Worm (Caenorhabditis elegans) whole organism, young adult: ENCODE data around the gene C31H2.4.

ENCODE experiments used
- C17E4.6 ChIP-seq: fragments of 200-800 bp; sonication (Bioruptor generic); IDR thresholded peaks from 2 replicates; pipeline ENCODE4 v1.3.6; 2022; ENCODE audit warnings: missing genetic modification reagents, missing genetic modification characterization, missing compliant biosample characterization
- F10E7.11 ChIP-seq: sonication (generic microtip); optimal IDR thresholded peaks from 2 replicates; lab custom pipeline; 2017; ENCODE audit warnings: mild to moderate bottlenecking, missing genetic modification characterization, moderate library complexity, missing compliant biosample characterization
- F23B12.7 ChIP-seq: sonication (generic microtip); optimal IDR thresholded peaks from 2 replicates; lab custom pipeline; 2017; ENCODE audit warnings: missing genetic modification characterization, mild to moderate bottlenecking, missing compliant biosample characterization, antibody characterized with exemption, moderate library complexity; ENCODE audit not compliant: insufficient read depth
- F39B2.1 ChIP-seq: fragments of 200-800 bp; sonication (Bioruptor generic); IDR thresholded peaks from 2 replicates; pipeline ENCODE4 v1.3.6; 2022; ENCODE audit warnings: missing genetic modification reagents, missing genetic modification characterization, missing compliant biosample characterization
- F57A8.1 ChIP-seq: fragments of 200-800 bp; sonication (Bioruptor generic); optimal IDR thresholded peaks from 2 replicates; lab custom pipeline; 2018; ENCODE audit warnings: mild to moderate bottlenecking, missing genetic modification characterization, moderate library complexity, missing compliant biosample characterization
- K11D2.4 ChIP-seq: fragments of 200-800 bp; sonication (Bioruptor generic); IDR thresholded peaks from 2 replicates; pipeline ENCODE4 v1.3.6; 2022; ENCODE audit warnings: missing genetic modification reagents, missing genetic modification characterization, missing compliant biosample characterization
- K12H6.12 ChIP-seq: fragments of 200-800 bp; sonication (Bioruptor generic); optimal IDR thresholded peaks from 2 replicates; lab custom pipeline; 2018; ENCODE audit warnings: mild to moderate bottlenecking, missing genetic modification characterization, missing compliant biosample characterization
- T07F8.4 ChIP-seq: sonication (generic microtip); optimal IDR thresholded peaks from 2 replicates; lab custom pipeline; 2016; ENCODE audit warnings: mild to moderate bottlenecking, missing genetic modification characterization, moderate library complexity, missing compliant biosample characterization
- Y95B8A.8 ChIP-seq: fragments of 200-800 bp; sonication (Bioruptor generic); IDR thresholded peaks from 2 replicates; pipeline ENCODE4 v1.3.6; 2022; ENCODE audit warnings: missing genetic modification reagents, missing genetic modification characterization, missing compliant biosample characterization
- ZK185.1 ChIP-seq: sonication (generic microtip); optimal IDR thresholded peaks from 2 replicates; lab custom pipeline; 2016; ENCODE audit warnings: mild to moderate bottlenecking, missing genetic modification characterization, missing compliant biosample characterization; ENCODE audit not compliant: poor library complexity, severe bottlenecking
- aptf-2 ChIP-seq: fragments of 200-800 bp; sonication (Bioruptor generic); conservative IDR thresholded peaks from 2 replicates; pipeline ENCODE4 v1.3.6; 2022; ENCODE audit warnings: missing genetic modification reagents, missing genetic modification characterization, missing compliant biosample characterization
- attf-3 ChIP-seq: fragments of 200-800 bp; sonication (Bioruptor generic); conservative IDR thresholded peaks from 2 replicates; pipeline ENCODE4 v1.3.6; 2022; ENCODE audit warnings: missing genetic modification reagents, missing genetic modification characterization, missing compliant biosample characterization
- ccch-3 ChIP-seq: fragments of 200-800 bp; sonication (Bioruptor generic); optimal IDR thresholded peaks from 2 replicates; lab custom pipeline; 2018; ENCODE audit warnings: mild to moderate bottlenecking, missing genetic modification characterization, missing compliant biosample characterization
- cebp-2 ChIP-seq: fragments of 200-800 bp; sonication (Bioruptor generic); IDR thresholded peaks from 2 replicates; pipeline ENCODE4 v1.3.6; 2022; ENCODE audit warnings: missing genetic modification characterization, missing compliant biosample characterization
- ceh-100 ChIP-seq: fragments of 200-800 bp; sonication (Bioruptor generic); IDR thresholded peaks from 2 replicates; pipeline ENCODE4 v1.3.6; 2022; ENCODE audit warnings: missing genetic modification reagents, missing genetic modification characterization, missing compliant biosample characterization
- ceh-79 ChIP-seq: sonication (generic microtip); optimal IDR thresholded peaks from 2 replicates; lab custom pipeline; 2017; ENCODE audit warnings: mild to moderate bottlenecking, missing genetic modification characterization, missing compliant biosample characterization
- ceh-91 ChIP-seq: fragments of 200-800 bp; sonication (Bioruptor generic); IDR thresholded peaks from 2 replicates; pipeline ENCODE4 v1.3.6; 2022; ENCODE audit warnings: missing genetic modification reagents, missing genetic modification characterization, missing compliant biosample characterization
- die-1 ChIP-seq: sonication (generic microtip); optimal IDR thresholded peaks from 2 replicates; lab custom pipeline; 2016; ENCODE audit warnings: missing genotype, mild to moderate bottlenecking, missing genetic modification characterization, missing compliant biosample characterization
- egl-18 ChIP-seq: fragments of 200-800 bp; sonication (Bioruptor generic); IDR thresholded peaks from 2 replicates; pipeline ENCODE4 v1.3.6; 2022; ENCODE audit warnings: missing genetic modification reagents, missing genetic modification characterization, missing compliant biosample characterization
- egl-44 ChIP-seq: fragments of 200-800 bp; sonication (Bioruptor generic); IDR thresholded peaks from 2 replicates; pipeline ENCODE4 v1.3.6; 2022; ENCODE audit warnings: missing genetic modification reagents, missing genetic modification characterization, missing compliant biosample characterization
- ets-4 ChIP-seq: fragments of 200-800 bp; sonication (Bioruptor generic); optimal IDR thresholded peaks from 2 replicates; lab custom pipeline; 2018; ENCODE audit warnings: mild to moderate bottlenecking, missing genetic modification characterization, missing compliant biosample characterization
- gei-17 ChIP-seq: fragments of 200-800 bp; sonication (Bioruptor generic); optimal IDR thresholded peaks from 2 replicates; lab custom pipeline; 2018; ENCODE audit warnings: mild to moderate bottlenecking, missing genetic modification characterization, missing compliant biosample characterization
- hlh-12 ChIP-seq: sonication (generic microtip); optimal IDR thresholded peaks from 2 replicates; lab custom pipeline; 2016; ENCODE audit warnings: missing genetic modification characterization, missing compliant biosample characterization
- hmg-1.2 ChIP-seq: fragments of 200-800 bp; sonication (Bioruptor generic); IDR thresholded peaks from 2 replicates; pipeline ENCODE4 v1.3.6; 2022; ENCODE audit warnings: missing genetic modification reagents, missing genetic modification characterization, missing compliant biosample characterization
- hmg-20 ChIP-seq: fragments of 200-800 bp; sonication (Bioruptor generic); IDR thresholded peaks from 2 replicates; pipeline ENCODE4 v1.3.6; 2022; ENCODE audit warnings: missing genetic modification reagents, missing genetic modification characterization, missing compliant biosample characterization
- hrde-1 ChIP-seq: sonication (generic microtip); optimal IDR thresholded peaks from 2 replicates; lab custom pipeline; 2016; ENCODE audit warnings: missing genetic modification characterization, mild to moderate bottlenecking, missing compliant biosample characterization, moderate library complexity, missing genotype, missing genetic modification reagents, borderline replicate concordance
- let-607 ChIP-seq, 2 experiments: fragments of 200-800 bp in 1 of 2; sonication (Bioruptor generic) in 1 of 2; sonication (generic microtip) in 1 of 2; optimal IDR thresholded peaks; 2 replicates each; lab custom pipeline; 2016 to 2018; ENCODE audit warnings: mild to moderate bottlenecking in 2 of 2, missing compliant biosample characterization in 2 of 2, missing genetic modification characterization in 2 of 2, moderate library complexity in 2 of 2, missing genotype in 1 of 2
- lin-40 ChIP-seq: sonication (generic microtip); optimal IDR thresholded peaks from 2 replicates; lab custom pipeline; 2016; ENCODE audit warnings: missing genetic modification characterization, mild to moderate bottlenecking, missing compliant biosample characterization, missing genotype, missing genetic modification reagents
- lsy-27 ChIP-seq: sonication (generic microtip); optimal IDR thresholded peaks from 2 replicates; lab custom pipeline; 2017; ENCODE audit warnings: missing genetic modification characterization, mild to moderate bottlenecking, missing compliant biosample characterization, antibody characterized with exemption, missing genotype, borderline replicate concordance; ENCODE audit not compliant: insufficient read depth
- madf-10 ChIP-seq: sonication (generic microtip); optimal IDR thresholded peaks from 2 replicates; lab custom pipeline; 2016; ENCODE audit warnings: mild to moderate bottlenecking, missing genetic modification characterization, missing compliant biosample characterization
- madf-3 ChIP-seq: fragments of 200-800 bp; sonication (Bioruptor generic); IDR thresholded peaks from 2 replicates; pipeline ENCODE4 v1.3.6; 2022; ENCODE audit warnings: missing genetic modification reagents, missing genetic modification characterization, missing compliant biosample characterization
- madf-8 ChIP-seq: fragments of 200-800 bp; sonication (Bioruptor generic); conservative IDR thresholded peaks from 2 replicates; pipeline ENCODE4 v1.3.6; 2022; ENCODE audit warnings: missing genetic modification reagents, missing genetic modification characterization, missing compliant biosample characterization
- mcd-1 ChIP-seq: fragments of 200-800 bp; sonication (Bioruptor generic); IDR thresholded peaks from 2 replicates; pipeline ENCODE4 v1.3.6; 2022; ENCODE audit warnings: missing genetic modification reagents, missing genetic modification characterization, missing compliant biosample characterization
- mel-28 ChIP-seq: sonication (generic microtip); optimal IDR thresholded peaks from 2 replicates; lab custom pipeline; 2016; ENCODE audit warnings: borderline replicate concordance, mild to moderate bottlenecking, missing genetic modification characterization, missing compliant biosample characterization
- mxl-1 ChIP-seq: sonication (generic microtip); optimal IDR thresholded peaks from 2 replicates; lab custom pipeline; 2016; ENCODE audit warnings: missing genetic modification characterization, missing compliant biosample characterization
- nhr-120 ChIP-seq: fragments of 200-800 bp; sonication (Bioruptor generic); IDR thresholded peaks from 2 replicates; pipeline ENCODE4 v1.3.6; 2022; ENCODE audit warnings: missing genetic modification characterization, missing compliant biosample characterization
- nhr-179 ChIP-seq: sonication (generic microtip); optimal IDR thresholded peaks from 2 replicates; lab custom pipeline; 2016; ENCODE audit warnings: mild to moderate bottlenecking, missing genetic modification characterization, missing compliant biosample characterization
- nhr-27 ChIP-seq: fragments of 200-800 bp; sonication (Bioruptor generic); optimal IDR thresholded peaks from 2 replicates; lab custom pipeline; 2018; ENCODE audit warnings: mild to moderate bottlenecking, missing genetic modification characterization, moderate library complexity, missing compliant biosample characterization
- pha-4 ChIP-seq: fragments of 150-350 bp; sonication (generic microtip); optimal IDR thresholded peaks from 2 replicates; lab custom pipeline; 2014; ENCODE audit warnings: missing biosample characterization, missing genetic modification reagents, missing genetic modification characterization
- rpc-1 ChIP-seq, 2 experiments: fragments of 150-350 bp in 1 of 2; sonication (generic microtip) in 1 of 2; optimal IDR thresholded peaks; 2 replicates each; lab custom pipeline; 2014 to 2018; ENCODE audit warnings: missing biosample characterization in 1 of 2, missing genetic modification characterization in 1 of 2, missing genetic modification reagents in 1 of 2, missing genotype in 1 of 2
- snpc-3.4 ChIP-seq: sonication (generic microtip); optimal IDR thresholded peaks from 2 replicates; lab custom pipeline; 2017; ENCODE audit warnings: missing genetic modification characterization, mild to moderate bottlenecking, missing compliant biosample characterization, antibody characterized with exemption, moderate library complexity, missing genotype, missing genetic modification reagents
- snpc-4 ChIP-seq, 5 experiments: fragments of 150-350 bp in 1 of 5; sonication (generic microtip) in 4 of 5; optimal IDR thresholded peaks; 2 replicates each; lab custom pipeline; 2014 to 2018; ENCODE audit warnings: missing genetic modification characterization in 5 of 5, missing biosample characterization in 3 of 5, antibody characterized with exemption in 2 of 5, mild to moderate bottlenecking in 2 of 5, missing compliant biosample characterization in 2 of 5, missing genotype in 2 of 5, moderate library complexity in 2 of 5, missing genetic modification reagents in 1 of 5
- tlf-1 ChIP-seq: fragments of 200-800 bp; sonication (Bioruptor generic); optimal IDR thresholded peaks from 2 replicates; lab custom pipeline; 2018; ENCODE audit warnings: mild to moderate bottlenecking, missing genetic modification characterization, missing compliant biosample characterization
- xnd-1 ChIP-seq: sonication (generic microtip); optimal IDR thresholded peaks from 2 replicates; lab custom pipeline; 2016; ENCODE audit warnings: missing genotype, missing genetic modification reagents, missing genetic modification characterization, missing compliant biosample characterization
- ztf-6 ChIP-seq: fragments of 200-800 bp; sonication (Bioruptor generic); IDR thresholded peaks from 2 replicates; pipeline ENCODE4 v1.3.6; 2022; ENCODE audit warnings: missing genetic modification reagents, missing genetic modification characterization, missing compliant biosample characterization

Gene C31H2.4

DNA sequence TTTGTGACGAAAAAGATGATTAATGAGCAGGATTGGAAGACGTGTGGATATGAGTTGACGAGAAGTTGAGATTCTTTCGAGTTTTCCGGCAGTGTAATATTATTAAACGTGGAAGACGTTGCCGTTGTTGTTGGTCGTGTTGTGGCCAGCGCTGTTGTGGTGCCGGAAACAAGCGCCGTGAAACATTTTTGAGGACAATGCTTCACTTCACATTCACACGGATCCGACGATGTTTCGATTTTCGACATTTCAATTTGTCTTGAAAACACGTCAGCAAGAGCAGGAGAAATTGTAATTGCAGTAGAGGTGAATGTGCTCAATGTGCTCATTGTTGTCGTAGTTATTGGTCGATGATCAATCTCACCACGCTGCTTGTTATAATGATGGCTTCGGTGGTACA, 9.3 kb upstream of the C31H2.4 start:
- TF ChIP-seq F57A8.1 (GFP tag; lab: Kevin White, UChicago) (no peak), lin-40 (tag; lab: Kevin White, UChicago) (no peak), madf-10 (tag; lab: Kevin White, UChicago) (no peak), mel-28 (tag; lab: Kevin White, UChicago) (no peak), nhr-179 (tag; lab: Kevin White, UChicago) (no peak), aptf-2 (GFP tag; lab: Robert Waterston, UW) (no peak), hmg-1.2 (GFP tag; lab: Robert Waterston, UW) (no peak), hrde-1 (tag; lab: Kevin White, UChicago) (no peak), ets-4 (GFP tag; lab: Kevin White, UChicago) (no peak), mcd-1 (GFP tag; lab: Robert Waterston, UW) (no peak), gei-17 (GFP tag; lab: Kevin White, UChicago) (no peak), hlh-12 (no peak), pha-4 (tag; lab: Kevin White, UChicago) (no peak), ZK185.1 (tag; lab: Kevin White, UChicago) (no peak), K11D2.4 (GFP tag; lab: Robert Waterston, UW) (no peak), attf-3 (no peak)

DNA sequence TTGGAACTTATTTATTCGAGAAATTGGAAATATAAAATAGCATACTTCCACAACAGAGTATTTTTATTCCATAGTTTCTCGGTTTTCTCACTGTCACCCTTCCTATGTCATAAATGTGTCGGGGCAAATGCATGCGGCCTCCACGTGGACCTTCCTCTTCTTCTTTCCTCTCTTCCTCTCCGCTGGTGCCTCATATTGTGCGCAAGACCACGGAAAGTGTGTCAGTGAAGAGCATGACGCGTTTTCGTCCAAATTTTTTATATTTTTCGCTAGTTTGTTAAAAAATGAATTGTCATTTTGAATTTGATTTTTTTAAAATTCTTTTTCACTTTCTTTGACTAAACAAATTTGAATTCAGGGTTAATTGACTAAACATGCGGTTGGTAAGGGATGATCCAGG, 5.6 kb upstream of the C31H2.4 start, which contains the start of gene mans-3:
Gene mans-3 (plus strand): TSS at position 359 of the 400 bp plus-strand sequence.
- TF ChIP-seq let-607 (tag; optimal IDR thresholded peaks at IDR 0.05; lab: Kevin White, UChicago): peak; percentile 98
- no peak for TF ChIP-seq mxl-1
- TF ChIP-seq Y95B8A.8 (GFP tag; lab: Robert Waterston, UW): no peak
- no peak for TF ChIP-seq ccch-3 (GFP tag; lab: Kevin White, UChicago)
- no peak for TF ChIP-seq ceh-91 (GFP tag; lab: Robert Waterston, UW)
- peak; percentile 83 for TF ChIP-seq K12H6.12 (tag; lab: Kevin White, UChicago)
- TF ChIP-seq ztf-6 (GFP tag; lab: Robert Waterston, UW): no peak
- TF ChIP-seq egl-44 (GFP tag; lab: Robert Waterston, UW): peak; percentile 42; the same call in 1 of the 2 replicates
- TF ChIP-seq xnd-1: no peak
- TF ChIP-seq nhr-27: no peak
- no peak for TF ChIP-seq rpc-1 (optimal IDR thresholded peaks at IDR 0.05; lab: Kevin White, UChicago)
- TF ChIP-seq rpc-1 (tag; optimal IDR thresholded peaks at IDR 0.05; lab: Kevin White, UChicago): no peak
- TF ChIP-seq cebp-2: no peak
- no peak for TF ChIP-seq F10E7.11 (tag; lab: Kevin White, UChicago)
- no peak for TF ChIP-seq ceh-79 (tag; lab: Kevin White, UChicago)
- no peak for TF ChIP-seq C17E4.6 (GFP tag; lab: Robert Waterston, UW)
- TF ChIP-seq tlf-1: peak; percentile 78
- TF ChIP-seq ets-4 (GFP tag; lab: Kevin White, UChicago): no peak
- TF ChIP-seq T07F8.4: no peak
- peak; percentile 66 for TF ChIP-seq F23B12.7 (tag; lab: Kevin White, UChicago)
- no peak; the same call in 1 of the 2 replicates for TF ChIP-seq mcd-1 (GFP tag; lab: Robert Waterston, UW)
- peak; percentile 73 for TF ChIP-seq ZK185.1 (tag; lab: Kevin White, UChicago)
- TF ChIP-seq madf-8 (GFP tag; lab: Robert Waterston, UW): no peak
- no peak for TF ChIP-seq ceh-100 (GFP tag; lab: Robert Waterston, UW)
- no peak for TF ChIP-seq snpc-3.4 (tag; lab: Kevin White, UChicago)
- no peak for TF ChIP-seq hlh-12
- no peak for TF ChIP-seq lsy-27
- no peak for TF ChIP-seq snpc-4 (GFP tag; optimal IDR thresholded peaks at IDR 0.05; lab: Kevin White, UChicago)
- TF ChIP-seq snpc-4 (tag; optimal IDR thresholded peaks at IDR 0.05; lab: Kevin White, UChicago): peak in 2 of 4 experiments; percentile 55 to 81
- TF ChIP-seq hmg-20 (GFP tag; lab: Robert Waterston, UW): peak; percentile 59; the same call in 1 of the 2 replicates
- TF ChIP-seq madf-3 (GFP tag; lab: Robert Waterston, UW): no peak
- TF ChIP-seq die-1: peak; percentile 28
- no peak for TF ChIP-seq nhr-120
- TF ChIP-seq F39B2.1 (GFP tag; lab: Robert Waterston, UW): no peak
- TF ChIP-seq egl-18 (GFP tag; lab: Robert Waterston, UW): no peak
